Worm (Caenorhabditis elegans): ENCODE results near the gene E02H1.5.

ce11 chrII:9609296-9609695 lies 14.3 kb downstream of the E02H1.5 start, which contains the start of gene pap-2:
- no peak for TF ChIP-seq ztf-23 (GFP tag; IDR thresholded peaks at IDR 0.05)
- no peak for TF ChIP-seq ref-1 (GFP tag; conservative IDR thresholded peaks at IDR 0.05)
